Fruit fly (Drosophila melanogaster) whole organism, embryonic: ENCODE data around the gene CG5793.

Experiments
- ATbp ChIP-seq: fragments of 200-800 bp; sonication (Bioruptor generic); optimal IDR thresholded peaks from 2 replicates; lab custom pipeline; 2017; ENCODE audit warnings: missing biosample characterization, mild to moderate bottlenecking, missing genetic modification characterization, missing genetic modification reagents
- CG10209 ChIP-seq: fragments of 200-800 bp; sonication (Bioruptor generic); optimal IDR thresholded peaks from 3 replicates; lab custom pipeline; 2017; ENCODE audit warnings: missing biosample characterization, mild to moderate bottlenecking, missing genetic modification characterization, missing genetic modification reagents
- CG1024 ChIP-seq: fragments of 200-800 bp; sonication (Bioruptor generic); IDR thresholded peaks from 2 replicates; pipeline ENCODE4 v1.3.6; 2022; ENCODE audit warnings: missing biosample characterization, missing genetic modification characterization
- CG10321 ChIP-seq: fragments of 200-800 bp; sonication (Bioruptor generic); IDR thresholded peaks from 2 replicates; pipeline ENCODE4 v1.3.6; 2022; ENCODE audit warnings: missing biosample characterization, missing genetic modification characterization
- CG10366 ChIP-seq: fragments of 200-800 bp; sonication (Bioruptor generic); IDR thresholded peaks from 2 replicates; pipeline ENCODE4 v1.3.6; 2022; ENCODE audit warnings: missing biosample characterization, missing genetic modification characterization
- CG12659 ChIP-seq: fragments of 200-800 bp; sonication (Bioruptor generic); optimal IDR thresholded peaks from 3 replicates; lab custom pipeline; 2017; ENCODE audit warnings: mild to moderate bottlenecking, missing biosample characterization, missing genetic modification reagents, missing genetic modification characterization
- CG12942 ChIP-seq: fragments of 200-800 bp; sonication (Bioruptor generic); optimal IDR thresholded peaks from 3 replicates; lab custom pipeline; 2016; ENCODE audit warnings: missing biosample characterization, missing genetic modification characterization
- CG17829 ChIP-seq: fragments of 200-800 bp; optimal IDR thresholded peaks from 2 replicates; lab custom pipeline; 2019; ENCODE audit warnings: missing biosample characterization, mild to moderate bottlenecking, missing genetic modification characterization, moderate library complexity
- CG18599 ChIP-seq: fragments of 200-800 bp; sonication (Bioruptor generic); optimal IDR thresholded peaks from 3 replicates; lab custom pipeline; 2017; ENCODE audit warnings: missing biosample characterization, missing genetic modification characterization, mild to moderate bottlenecking, moderate library complexity, missing genetic modification reagents
- CG2129 ChIP-seq: fragments of 200-800 bp; sonication (Bioruptor generic); IDR thresholded peaks from 2 replicates; pipeline ENCODE4 v1.3.6; 2022; ENCODE audit warnings: missing biosample characterization, missing genetic modification characterization; ENCODE audit not compliant: partially characterized antibody
- CG31224 ChIP-seq: fragments of 200-800 bp; sonication (Bioruptor generic); IDR thresholded peaks from 2 replicates; pipeline ENCODE4 v1.3.6; 2022; ENCODE audit warnings: missing biosample characterization, missing genetic modification characterization
- CG33213 ChIP-seq: fragments of 200-800 bp; sonication (Bioruptor generic); optimal IDR thresholded peaks from 3 replicates; lab custom pipeline; 2016; ENCODE audit warnings: missing biosample characterization, missing genetic modification characterization
- CG33557 ChIP-seq: fragments of 200-800 bp; sonication (Bioruptor generic); optimal IDR thresholded peaks from 2 replicates; lab custom pipeline; 2019; ENCODE audit warnings: missing biosample characterization, mild to moderate bottlenecking, missing genetic modification characterization, moderate library complexity
- CG5953 ChIP-seq: fragments of 200-800 bp; sonication (Bioruptor generic); IDR thresholded peaks from 2 replicates; pipeline ENCODE4 v1.3.6; 2022; ENCODE audit warnings: missing biosample characterization, missing genetic modification characterization
- CG7786 ChIP-seq: fragments of 200-800 bp; sonication (Bioruptor generic); optimal IDR thresholded peaks from 2 replicates; lab custom pipeline; 2016; ENCODE audit warnings: missing biosample characterization, missing genetic modification characterization
- CHES-1-like ChIP-seq: fragments of 200-800 bp; sonication (Bioruptor generic); optimal IDR thresholded peaks from 2 replicates; lab custom pipeline; 2016; ENCODE audit warnings: missing biosample characterization, missing genetic modification characterization
- D ChIP-seq, 2 experiments: fragments of 200-800 bp in 1 of 2; fragments of >200 bp in 1 of 2; sonication (Bioruptor generic) in 1 of 2; optimal IDR thresholded peaks; 2 replicates in 1 of 2; 3 replicates in 1 of 2; lab custom pipeline; 2017; ENCODE audit warnings: mild to moderate bottlenecking in 1 of 2, missing biosample characterization in 1 of 2, missing genetic modification characterization in 1 of 2, missing genetic modification reagents in 1 of 2
- Dfd ChIP-seq, 2 experiments: fragments of >200 bp; optimal IDR thresholded peaks; 2 replicates each; lab custom pipeline; 2017; ENCODE audit warnings: missing biosample characterization in 2 of 2, missing genetic modification characterization in 2 of 2
- Dll ChIP-seq: fragments of 200-800 bp; sonication (Bioruptor generic); IDR thresholded peaks from 4 replicates; pipeline ENCODE4 v1.3.6; 2022; ENCODE audit warnings: missing biosample characterization, missing genetic modification characterization; ENCODE audit not compliant: partially characterized antibody
- Elba2 ChIP-seq: fragments of 200-800 bp; sonication (Bioruptor generic); optimal IDR thresholded peaks from 3 replicates; lab custom pipeline; 2016; ENCODE audit warnings: missing biosample characterization, missing genetic modification characterization
- MESR4 ChIP-seq: fragments of 200-800 bp; sonication (Bioruptor generic); optimal IDR thresholded peaks from 2 replicates; lab custom pipeline; 2018; ENCODE audit warnings: missing biosample characterization, mild to moderate bottlenecking, missing genetic modification characterization, moderate library complexity
- Mad ChIP-seq: fragments of 200-800 bp; sonication (Bioruptor generic); optimal IDR thresholded peaks from 2 replicates; lab custom pipeline; 2016; ENCODE audit warnings: missing biosample characterization, missing genetic modification characterization
- NC2β ChIP-seq: fragments of 200-800 bp; sonication (Bioruptor generic); optimal IDR thresholded peaks from 2 replicates; lab custom pipeline; 2016; ENCODE audit warnings: missing biosample characterization, missing genetic modification characterization
- NFAT ChIP-seq: fragments of 200-800 bp; sonication (Bioruptor generic); IDR thresholded peaks from 2 replicates; pipeline ENCODE4 v1.3.6; 2022; ENCODE audit warnings: missing biosample characterization, missing genetic modification characterization
- Nf-YB ChIP-seq: fragments of 200-800 bp; sonication (Bioruptor generic); optimal IDR thresholded peaks from 3 replicates; lab custom pipeline; 2019; ENCODE audit warnings: missing biosample characterization, mild to moderate bottlenecking, missing genetic modification characterization, moderate library complexity
- PHDP ChIP-seq: fragments of 200-800 bp; sonication (Bioruptor generic); optimal IDR thresholded peaks from 3 replicates; lab custom pipeline; 2018; ENCODE audit warnings: missing biosample characterization, mild to moderate bottlenecking, missing genetic modification characterization, moderate library complexity
- Taf1 ChIP-seq: fragments of 200-800 bp; sonication (Bioruptor generic); IDR thresholded peaks from 2 replicates; pipeline ENCODE4 v1.3.6; 2022; ENCODE audit warnings: missing biosample characterization, missing genetic modification characterization
- ac ChIP-seq: fragments of 200-800 bp; sonication (Bioruptor generic); optimal IDR thresholded peaks from 3 replicates; lab custom pipeline; 2017; ENCODE audit warnings: missing biosample characterization, mild to moderate bottlenecking, missing genetic modification characterization
- bbx ChIP-seq: fragments of 200-800 bp; sonication (Bioruptor generic); IDR thresholded peaks from 2 replicates; pipeline ENCODE4 v1.3.6; 2022; ENCODE audit warnings: missing biosample characterization, missing genetic modification characterization; ENCODE audit not compliant: partially characterized antibody
- bcd ChIP-seq: fragments of 200-800 bp; sonication (Bioruptor generic); optimal IDR thresholded peaks from 2 replicates; lab custom pipeline; 2017; ENCODE audit warnings: missing biosample characterization, mild to moderate bottlenecking, missing genetic modification characterization
- cg ChIP-seq: fragments of 200-800 bp; sonication (Bioruptor generic); optimal IDR thresholded peaks from 3 replicates; lab custom pipeline; 2019; ENCODE audit warnings: missing biosample characterization, mild to moderate bottlenecking, missing genetic modification characterization, moderate library complexity
- chm ChIP-seq: fragments of 200-800 bp; sonication (Bioruptor generic); IDR thresholded peaks from 2 replicates; pipeline ENCODE4 v1.3.6; 2022; ENCODE audit warnings: missing biosample characterization, missing genetic modification characterization
- ci ChIP-seq: fragments of 200-800 bp; sonication (Bioruptor generic); IDR thresholded peaks from 3 replicates; pipeline ENCODE4 v1.3.6; 2022; ENCODE audit warnings: missing biosample characterization, missing genetic modification characterization
- cwo ChIP-seq: fragments of 200-800 bp; sonication (Bioruptor generic); optimal IDR thresholded peaks from 3 replicates; lab custom pipeline; 2017; ENCODE audit warnings: missing biosample characterization, missing genetic modification characterization, mild to moderate bottlenecking, moderate library complexity, missing genetic modification reagents
- dan ChIP-seq: fragments of 200-800 bp; sonication (Bioruptor generic); IDR thresholded peaks from 2 replicates; pipeline ENCODE4 v1.3.6; 2022; ENCODE audit warnings: missing biosample characterization, missing genetic modification characterization
- dpn ChIP-seq, 2 experiments: fragments of 200-800 bp; sonication (Bioruptor generic); optimal IDR thresholded peaks; 3 replicates each; lab custom pipeline; 2016; ENCODE audit warnings: missing biosample characterization in 2 of 2, missing genetic modification characterization in 2 of 2
- ems ChIP-seq: fragments of 200-800 bp; sonication (Bioruptor generic); optimal IDR thresholded peaks from 3 replicates; lab custom pipeline; 2016; ENCODE audit warnings: missing biosample characterization, missing genetic modification characterization
- exex ChIP-seq: fragments of 200-800 bp; sonication (Bioruptor generic); optimal IDR thresholded peaks from 4 replicates; lab custom pipeline; 2018; ENCODE audit warnings: missing biosample characterization, mild to moderate bottlenecking, missing genetic modification characterization, moderate library complexity
- gsb ChIP-seq: fragments of 200-800 bp; sonication (Bioruptor generic); IDR thresholded peaks from 2 replicates; pipeline ENCODE4 v1.3.6; 2022; ENCODE audit warnings: missing biosample characterization, missing genetic modification characterization
- mld ChIP-seq: fragments of 200-800 bp; sonication (Bioruptor generic); IDR thresholded peaks from 3 replicates; pipeline ENCODE4 v1.3.6; 2022; ENCODE audit warnings: missing biosample characterization, missing genetic modification characterization; ENCODE audit not compliant: partially characterized antibody
- nerfin-1 ChIP-seq: fragments of 200-800 bp; sonication (Bioruptor generic); optimal IDR thresholded peaks from 3 replicates; lab custom pipeline; 2019; ENCODE audit warnings: missing biosample characterization, mild to moderate bottlenecking, missing genetic modification characterization, moderate library complexity
- nerfin-2 ChIP-seq: fragments of 200-800 bp; sonication (Bioruptor generic); IDR thresholded peaks from 2 replicates; pipeline ENCODE4 v1.3.6; 2022; ENCODE audit warnings: missing biosample characterization, missing genetic modification characterization; ENCODE audit not compliant: partially characterized antibody
- nom ChIP-seq: fragments of 200-800 bp; sonication (Bioruptor generic); optimal IDR thresholded peaks from 2 replicates; lab custom pipeline; 2017; ENCODE audit warnings: missing biosample characterization, missing genetic modification characterization, mild to moderate bottlenecking, moderate library complexity, missing genetic modification reagents
- phol ChIP-seq: fragments of 200-800 bp; sonication (Bioruptor generic); optimal IDR thresholded peaks from 3 replicates; lab custom pipeline; 2018; ENCODE audit warnings: missing biosample characterization, mild to moderate bottlenecking, missing genetic modification characterization, moderate library complexity
- pita ChIP-seq: fragments of 200-800 bp; sonication (Bioruptor generic); optimal IDR thresholded peaks from 2 replicates; lab custom pipeline; 2017; ENCODE audit warnings: missing biosample characterization, mild to moderate bottlenecking, missing genetic modification characterization
- sd ChIP-seq: fragments of 200-800 bp; sonication (Bioruptor generic); optimal IDR thresholded peaks from 3 replicates; lab custom pipeline; 2018; ENCODE audit warnings: missing biosample characterization, mild to moderate bottlenecking, missing genetic modification characterization, moderate library complexity
- sisA ChIP-seq: fragments of 200-800 bp; sonication (Bioruptor generic); IDR thresholded peaks from 2 replicates; pipeline ENCODE4 v1.3.6; 2022; ENCODE audit warnings: missing biosample characterization, missing genetic modification characterization
- sob ChIP-seq: fragments of 200-800 bp; sonication (Bioruptor generic); IDR thresholded peaks from 2 replicates; pipeline ENCODE4 v1.3.6; 2022; ENCODE audit warnings: missing biosample characterization, missing genetic modification characterization
- twi ChIP-seq: fragments of 200-800 bp; optimal IDR thresholded peaks from 2 replicates; lab custom pipeline; 2019; ENCODE audit warnings: missing biosample characterization, mild to moderate bottlenecking, missing genetic modification characterization, moderate library complexity

CG5793 gene

dm6 chr3R:21097631-21098117, 29.7 kb upstream of the CG5793 start, which contains the start of gene RhoGAP93B (continued):
- TF ChIP-seq Dll (GFP tag; lab: Robert Waterston, UW) (peak; percentile 100), Dfd (GFP tag; optimal IDR thresholded peaks at IDR 0.05; lab: Kevin White, UChicago) (no peak), CG7786 (GFP tag; lab: Kevin White, UChicago) (peak; percentile 93), exex (peak; percentile 53), MESR4 (GFP tag; lab: Kevin White, UChicago) (peak; percentile 69), cg (peak; percentile 24), dpn (GFP tag; optimal IDR thresholded peaks at IDR 0.05; lab: Kevin White, UChicago) (peak; percentile 86), Nf-YB (GFP tag; lab: Kevin White, UChicago) (peak; percentile 53), Elba2 (GFP tag; lab: Kevin White, UChicago) (peak; percentile 55), CG2129 (GFP tag; lab: Robert Waterston, UW) (peak; percentile 100), CG31224 (peak; percentile 85), pita (no peak), dan (GFP tag; lab: Robert Waterston, UW) (peak; percentile 58), ci (GFP tag; lab: Robert Waterston, UW) (peak; percentile 88), nom (GFP tag; lab: Kevin White, UChicago) (peak; percentile 55), CHES-1-like (GFP tag; lab: Kevin White, UChicago) (peak; percentile 95), sd (no peak), ATbp (GFP tag; lab: Kevin White, UChicago) (no peak), chm (GFP tag; lab: Robert Waterston, UW) (peak; percentile 86), Taf1 (GFP tag; lab: Robert Waterston, UW) (peak; percentile 80), sob (GFP tag; lab: Robert Waterston, UW) (peak; percentile 95), bcd (GFP tag; lab: Kevin White, UChicago) (peak; percentile 70), CG10366 (peak; percentile 84), NFAT (peak; percentile 94), cwo (GFP tag; lab: Kevin White, UChicago) (peak; percentile 71), ac (GFP tag; lab: Kevin White, UChicago) (no peak), bbx (GFP tag; lab: Robert Waterston, UW) (peak; percentile 100), Mad (GFP tag; lab: Kevin White, UChicago) (peak; percentile 85), mld (peak; percentile 100), CG33213 (GFP tag; lab: Kevin White, UChicago) (peak; percentile 81), D (optimal IDR thresholded peaks at IDR 0.05; lab: Kevin White, UChicago) (peak; percentile 5), D (GFP tag; optimal IDR thresholded peaks at IDR 0.05; lab: Kevin White, UChicago) (peak; percentile 55), CG1024 (GFP tag; lab: Robert Waterston, UW) (peak; percentile 84), nerfin-2 (GFP tag; lab: Robert Waterston, UW) (peak; percentile 99), ems (GFP tag; lab: Kevin White, UChicago) (peak; percentile 86), nerfin-1 (tag; lab: Kevin White, UChicago) (peak; percentile 82), phol (tag; lab: Kevin White, UChicago) (peak; percentile 87), NC2β (GFP tag; lab: Kevin White, UChicago) (peak; percentile 83), CG12942 (peak; percentile 77), CG5953 (GFP tag; lab: Robert Waterston, UW) (peak; percentile 84), PHDP (tag; lab: Kevin White, UChicago) (peak; percentile 84), CG12659 (GFP tag; lab: Kevin White, UChicago) (peak; percentile 92), CG10209 (GFP tag; lab: Kevin White, UChicago) (peak; percentile 62), CG10321 (GFP tag; lab: Robert Waterston, UW) (peak; percentile 27; the same call in 1 of the 2 replicates), twi (peak; percentile 54), gsb (GFP tag; lab: Robert Waterston, UW) (peak; percentile 56), sisA (GFP tag; lab: Robert Waterston, UW) (peak; percentile 96), CG33557 (GFP tag; lab: Kevin White, UChicago) (peak; percentile 69), CG18599 (peak; percentile 89), CG17829 (tag; lab: Kevin White, UChicago) (peak; percentile 88)
